Worm (Caenorhabditis elegans): Measurements from ENCODE around the gene R12B2.7.

R12B2.7 gene

ce11 chrIII:5812672-5813071 lies 2.2 kb upstream of the R12B2.7 start (continued):
- TF ChIP-seq zag-1 (tag; optimal IDR thresholded peaks at IDR 0.05) (no peak), aha-1 (tag) (peak; percentile 9)

ce11 chrIII:5813501-5813900 lies 1.3 kb upstream of the R12B2.7 start:
- TF ChIP-seq unc-130 (GFP tag; optimal IDR thresholded peaks at IDR 0.05) (no peak), zip-11 (GFP tag; IDR thresholded peaks at IDR 0.05) (no peak), nhr-48 (tag; optimal IDR thresholded peaks at IDR 0.05) (no peak), lir-3 (tag; optimal IDR thresholded peaks at IDR 0.05) (no peak), hif-1 (tag; optimal IDR thresholded peaks at IDR 0.05) (no peak), mes-2 (tag; optimal IDR thresholded peaks at IDR 0.05; ENCODE audit: poor library complexity, severe bottlenecking) (no peak), F10B5.3 (tag; optimal IDR thresholded peaks at IDR 0.05) (no peak), zip-2 (tag; optimal IDR thresholded peaks at IDR 0.05) (no peak), lim-7 (GFP tag; IDR thresholded peaks at IDR 0.05) (no peak), R02D3.7 (tag; optimal IDR thresholded peaks at IDR 0.05) (no peak), unc-62 (GFP tag; optimal IDR thresholded peaks at IDR 0.05 in 1 of 2) (peak in 1 of 2 experiments; percentile 22), unc-62 (tag; optimal IDR thresholded peaks at IDR 0.05) (no peak), lin-38 (GFP tag; IDR thresholded peaks at IDR 0.05) (no peak), pqm-1 (tag; optimal IDR thresholded peaks at IDR 0.05) (no peak), lin-13 (GFP tag; optimal IDR thresholded peaks at IDR 0.05) (no peak), aha-1 (tag) (no peak), daf-16 (GFP tag; optimal IDR thresholded peaks at IDR 0.05) (no peak), daf-16 (tag; optimal IDR thresholded peaks at IDR 0.05) (peak; percentile 28), nhr-111 (GFP tag; optimal IDR thresholded peaks at IDR 0.05) (no peak), fkh-10 (GFP tag; optimal IDR thresholded peaks at IDR 0.05) (no peak), F44E2.7 (GFP tag; IDR thresholded peaks at IDR 0.05) (no peak), F26F4.8 (GFP tag; conservative IDR thresholded peaks at IDR 0.05) (no peak), skn-1 (tag; optimal IDR thresholded peaks at IDR 0.05) (no peak), dmd-8 (GFP tag; IDR thresholded peaks at IDR 0.05) (no peak), aly-2 (tag; optimal IDR thresholded peaks at IDR 0.05) (no peak), nhr-76 (tag; optimal IDR thresholded peaks at IDR 0.05) (no peak), php-3 (GFP tag; IDR thresholded peaks at IDR 0.05) (peak; percentile 99), ztf-11 (tag; optimal IDR thresholded peaks at IDR 0.05) (no peak), pha-4 (GFP tag; IDR thresholded peaks at IDR 0.05) (no peak), pha-4 (tag; optimal IDR thresholded peaks at IDR 0.05) (no peak), tra-1 (GFP tag; IDR thresholded peaks at IDR 0.05) (peak; percentile 96), nhr-42 (GFP tag; IDR thresholded peaks at IDR 0.05) (no peak), snpc-4 (tag; optimal IDR thresholded peaks at IDR 0.05) (no peak), egl-27 (tag; optimal IDR thresholded peaks at IDR 0.05) (no peak), dve-1 (tag; optimal IDR thresholded peaks at IDR 0.05; ENCODE audit: insufficient read depth) (peak; percentile 49), lin-1 (GFP tag; IDR thresholded peaks at IDR 0.05) (no peak), cey-2 (tag; optimal IDR thresholded peaks at IDR 0.05; ENCODE audit: borderline replicate concordance, insufficient read depth) (no peak), hlh-11 (tag; optimal IDR thresholded peaks at IDR 0.05) (peak; percentile 61), nhr-28 (tag; optimal IDR thresholded peaks at IDR 0.05) (peak; percentile 32), T20F7.1 (GFP tag; optimal IDR thresholded peaks at IDR 0.05) (no peak), nhr-11 (tag; optimal IDR thresholded peaks at IDR 0.05) (no peak), Y48G9A.11 (GFP tag; IDR thresholded peaks at IDR 0.05) (no peak), daf-12 (tag; optimal IDR thresholded peaks at IDR 0.05) (no peak), hmg-1.1 (GFP tag; IDR thresholded peaks at IDR 0.05) (no peak), Y105C5A.15 (GFP tag; IDR thresholded peaks at IDR 0.05) (no peak), ceh-44 (GFP tag; IDR thresholded peaks at IDR 0.05) (no peak), dmd-6 (GFP tag; IDR thresholded peaks at IDR 0.05) (peak; percentile 92), mdt-29 (GFP tag; IDR thresholded peaks at IDR 0.05) (no peak), ceh-20 (GFP tag; IDR thresholded peaks at IDR 0.05) (peak; percentile 95), ztf-7 (tag; optimal IDR thresholded peaks at IDR 0.05) (no peak), hlh-30 (tag; optimal IDR thresholded peaks at IDR 0.05; ENCODE audit: insufficient read depth) (peak; percentile 9)

Data from whole organism, L4 larva.